Worm (Caenorhabditis elegans) whole organism, L3 larva: ENCODE results near the gene srh-45.

ENCODE experiments used
- lsy-12 ChIP-seq: sonication (generic microtip); optimal IDR thresholded peaks from 2 replicates; lab custom pipeline; 2016; ENCODE audit warnings: mild to moderate bottlenecking, missing genetic modification characterization, missing compliant biosample characterization
- nhr-28 ChIP-seq: fragments of 150-350 bp; optimal IDR thresholded peaks from 2 replicates; lab custom pipeline; 2014; ENCODE audit warnings: missing biosample characterization, missing genetic modification characterization

ce11 chrV:11266681-11267080 lies 38.1 kb downstream of the srh-45 start, which contains the start of gene str-116:
- TF ChIP-seq nhr-28 (tag; lab: Kevin White, UChicago) (no peak), lsy-12 (no peak)
